Worm (Caenorhabditis elegans) whole organism, L4 larva: ENCODE measurements around the gene R148.4.

ENCODE experiments used
- T26A8.4 ChIP-seq: fragments of 200-800 bp; sonication (Bioruptor generic); IDR thresholded peaks from 2 replicates; pipeline ENCODE4 v1.3.6; 2022; ENCODE audit warnings: missing genetic modification characterization, missing compliant biosample characterization
- ZK546.5 ChIP-seq, 2 experiments: sonication (generic microtip); optimal IDR thresholded peaks; 2 replicates each; lab custom pipeline; 2017; ENCODE audit warnings: missing biosample characterization in 2 of 2, missing genetic modification characterization in 2 of 2
- aha-1 ChIP-seq: fragments of 150-350 bp; peaks from one replicate; lab custom pipeline; 2014; ENCODE audit warnings: missing biosample characterization, missing genetic modification characterization
- ama-1 ChIP-seq: fragments of 150-350 bp; optimal IDR thresholded peaks from 2 replicates; lab custom pipeline; 2014; ENCODE audit warnings: inconsistent platforms, mixed read lengths
- ceh-20 ChIP-seq: fragments of 200-800 bp; sonication (Bioruptor generic); IDR thresholded peaks from 2 replicates; pipeline ENCODE4 v1.3.6; 2022; ENCODE audit warnings: missing genetic modification reagents, missing genetic modification characterization, missing compliant biosample characterization
- ceh-32 ChIP-seq: sonication (generic microtip); optimal IDR thresholded peaks from 2 replicates; lab custom pipeline; 2016; ENCODE audit warnings: mild to moderate bottlenecking, missing genetic modification characterization, missing compliant biosample characterization; ENCODE audit not compliant: poor library complexity
- ceh-62 ChIP-seq: sonication (generic microtip); optimal IDR thresholded peaks from 2 replicates; lab custom pipeline; 2017; ENCODE audit warnings: missing biosample characterization, missing genetic modification characterization
- ces-1 ChIP-seq: fragments of 150-350 bp; sonication (generic microtip); optimal IDR thresholded peaks from 4 replicates; lab custom pipeline; 2014; ENCODE audit warnings: missing biosample characterization, missing genetic modification reagents, missing genetic modification characterization
- ctbp-1 ChIP-seq: fragments of 200-800 bp; sonication (Bioruptor generic); IDR thresholded peaks from 2 replicates; pipeline ENCODE4 v1.3.6; 2022; ENCODE audit warnings: missing genetic modification reagents, missing genetic modification characterization, missing compliant biosample characterization
- daf-16 ChIP-seq, 3 experiments: sonication (generic microtip); optimal IDR thresholded peaks; 2 replicates each; lab custom pipeline; 2016 to 2017; ENCODE audit warnings: missing genetic modification characterization in 3 of 3, missing genetic modification reagents in 3 of 3, mild to moderate bottlenecking in 2 of 3, missing compliant biosample characterization in 2 of 3, missing biosample characterization in 1 of 3, moderate library complexity in 1 of 3
- dmd-6 ChIP-seq: fragments of 200-800 bp; sonication (Bioruptor generic); IDR thresholded peaks from 2 replicates; pipeline ENCODE4 v1.3.6; 2022; ENCODE audit warnings: missing genetic modification reagents, missing genetic modification characterization, missing compliant biosample characterization
- dpl-1 ChIP-seq: fragments of 150-350 bp; optimal IDR thresholded peaks from 2 replicates; lab custom pipeline; 2014; ENCODE audit warnings: missing biosample characterization, missing genetic modification reagents, missing genetic modification characterization
- duxl-1 ChIP-seq: sonication (generic microtip); optimal IDR thresholded peaks from 2 replicates; lab custom pipeline; 2016; ENCODE audit warnings: mild to moderate bottlenecking, missing genetic modification characterization, moderate library complexity, missing compliant biosample characterization; ENCODE audit not compliant: poor library complexity
- dve-1 ChIP-seq: sonication (generic microtip); optimal IDR thresholded peaks from 2 replicates; lab custom pipeline; 2017; ENCODE audit warnings: antibody characterized with exemption, mild to moderate bottlenecking, missing genetic modification characterization, missing compliant biosample characterization; ENCODE audit not compliant: insufficient read depth
- egl-27 ChIP-seq: sonication (generic microtip); optimal IDR thresholded peaks from 3 replicates; lab custom pipeline; 2017; ENCODE audit warnings: missing biosample characterization, missing genetic modification reagents, missing genetic modification characterization
- gei-8 ChIP-seq: fragments of 200-800 bp; sonication (Bioruptor generic); optimal IDR thresholded peaks from 2 replicates; lab custom pipeline; 2018; ENCODE audit warnings: mild to moderate bottlenecking, missing genetic modification characterization, missing compliant biosample characterization
- lin-13 ChIP-seq: fragments of 150-350 bp; optimal IDR thresholded peaks from 2 replicates; lab custom pipeline; 2014; ENCODE audit warnings: missing biosample characterization, missing genetic modification reagents, missing genetic modification characterization
- lin-15B ChIP-seq: fragments of 150-350 bp; sonication (generic microtip); optimal IDR thresholded peaks from 3 replicates; lab custom pipeline; 2014; ENCODE audit warnings: missing biosample characterization, missing genetic modification characterization
- lin-39 ChIP-seq: fragments of 150-350 bp; optimal IDR thresholded peaks from 2 replicates; lab custom pipeline; 2014; ENCODE audit warnings: missing biosample characterization, missing genetic modification reagents, missing genetic modification characterization
- lir-3 ChIP-seq: sonication (generic microtip); optimal IDR thresholded peaks from 2 replicates; lab custom pipeline; 2016; ENCODE audit warnings: mild to moderate bottlenecking, missing genetic modification characterization, missing compliant biosample characterization
- madf-9 ChIP-seq: fragments of 200-800 bp; sonication (Bioruptor generic); conservative IDR thresholded peaks from 2 replicates; pipeline ENCODE4 v1.3.6; 2022; ENCODE audit warnings: missing genetic modification reagents, missing genetic modification characterization, missing compliant biosample characterization
- mdt-29 ChIP-seq: fragments of 200-800 bp; sonication (Bioruptor generic); IDR thresholded peaks from 2 replicates; pipeline ENCODE4 v1.3.6; 2022; ENCODE audit warnings: missing genetic modification reagents, missing genetic modification characterization, missing compliant biosample characterization
- mes-2 ChIP-seq: sonication (generic microtip); optimal IDR thresholded peaks from 2 replicates; lab custom pipeline; 2016; ENCODE audit warnings: missing genotype, mild to moderate bottlenecking, missing genetic modification characterization, missing compliant biosample characterization; ENCODE audit not compliant: poor library complexity, severe bottlenecking
- mxl-3 ChIP-seq: fragments of 200-800 bp; sonication (Bioruptor generic); optimal IDR thresholded peaks from 2 replicates; lab custom pipeline; 2018; ENCODE audit warnings: mild to moderate bottlenecking, missing genetic modification characterization, missing compliant biosample characterization
- nhr-102 ChIP-seq: sonication (generic microtip); optimal IDR thresholded peaks from 2 replicates; lab custom pipeline; 2016; ENCODE audit warnings: mild to moderate bottlenecking, missing genetic modification characterization, moderate library complexity, missing compliant biosample characterization
- nhr-11 ChIP-seq: fragments of 150-350 bp; optimal IDR thresholded peaks from 2 replicates; lab custom pipeline; 2014; ENCODE audit warnings: missing biosample characterization, missing genetic modification characterization
- nhr-28 ChIP-seq: fragments of 150-350 bp; optimal IDR thresholded peaks from 2 replicates; lab custom pipeline; 2014; ENCODE audit warnings: missing biosample characterization, missing genetic modification characterization
- set-16 ChIP-seq: fragments of 200-800 bp; sonication (Bioruptor generic); IDR thresholded peaks from 2 replicates; pipeline ENCODE4 v1.3.6; 2022; ENCODE audit warnings: missing genetic modification reagents, missing genetic modification characterization, missing compliant biosample characterization
- snpc-1.2 ChIP-seq: fragments of 200-800 bp; sonication (Bioruptor generic); IDR thresholded peaks from 2 replicates; pipeline ENCODE4 v1.3.6; 2022; ENCODE audit warnings: missing genetic modification reagents, missing genetic modification characterization, missing compliant biosample characterization
- spr-3 ChIP-seq: fragments of 200-800 bp; sonication (Bioruptor generic); optimal IDR thresholded peaks from 2 replicates; lab custom pipeline; 2018; ENCODE audit warnings: mild to moderate bottlenecking, missing genetic modification characterization, missing compliant biosample characterization
- unc-130 ChIP-seq: sonication (generic microtip); optimal IDR thresholded peaks from 2 replicates; lab custom pipeline; 2016; ENCODE audit warnings: missing genetic modification reagents, missing genetic modification characterization, missing compliant biosample characterization
- zip-2 ChIP-seq: fragments of 150-350 bp; optimal IDR thresholded peaks from 2 replicates; lab custom pipeline; 2014; ENCODE audit warnings: missing biosample characterization, missing genetic modification characterization
- ztf-11 ChIP-seq: fragments of 150-350 bp; optimal IDR thresholded peaks from 2 replicates; lab custom pipeline; 2014; ENCODE audit warnings: missing biosample characterization, missing genetic modification characterization

Gene R148.4

DNA sequence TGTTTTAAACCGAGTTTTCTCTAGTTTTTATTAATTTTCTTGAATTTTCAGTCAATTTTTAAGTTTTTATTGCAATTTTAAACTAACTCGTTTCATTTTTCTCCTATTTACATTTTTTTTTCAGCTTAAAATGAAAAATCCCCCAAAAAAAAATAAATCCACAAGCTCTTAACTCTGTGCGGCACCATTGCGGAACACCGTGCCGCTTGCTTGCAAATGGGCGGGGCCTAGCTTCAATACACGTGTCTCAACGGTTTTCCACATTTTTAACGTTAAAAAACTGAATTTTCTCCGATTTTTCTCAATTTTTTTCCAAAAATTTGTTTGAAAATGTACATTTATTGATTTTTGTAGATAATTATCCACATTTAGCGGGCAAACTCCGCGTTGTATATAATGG is 3.6 kb downstream of the R148.4 start, which contains the start of gene R148.3 (continued):
- TF ChIP-seq duxl-1 (tag; lab: Kevin White, UChicago) (peak; percentile 42), T26A8.4 (GFP tag; lab: Robert Waterston, UW) (no peak), mes-2 (tag; lab: Kevin White, UChicago) (peak; percentile 88), ama-1 (lab: Kevin White, UChicago) (no peak), nhr-11 (tag; lab: Kevin White, UChicago) (no peak), aha-1 (tag; lab: Kevin White, UChicago) (peak; percentile 84), mxl-3 (GFP tag; lab: Kevin White, UChicago) (peak; percentile 92), lin-39 (tag; lab: Kevin White, UChicago) (no peak)

DNA sequence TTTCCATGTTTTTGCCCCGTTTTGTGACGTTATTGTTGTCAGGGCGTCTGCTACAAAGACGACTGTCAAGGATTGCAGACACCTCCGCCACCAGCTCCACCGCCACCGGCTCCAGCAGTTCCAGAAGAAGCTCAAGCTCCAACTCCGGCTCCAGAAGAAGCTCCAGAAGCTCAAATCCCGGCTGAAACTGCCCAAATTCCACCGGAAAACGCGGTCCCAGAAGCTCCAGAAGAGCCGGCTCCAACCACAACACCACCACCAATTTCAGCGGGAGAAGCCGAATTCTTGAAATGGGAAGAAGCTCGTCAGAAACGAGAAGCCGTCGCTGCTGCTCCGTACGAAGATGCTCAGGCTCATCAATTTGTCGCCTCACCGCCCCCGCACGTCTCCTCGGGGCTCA is 5.4 kb downstream of the R148.4 start:
- TF ChIP-seq ctbp-1 (no peak), dve-1 (no peak), dpl-1 (no peak), lin-15B (no peak), ces-1 (no peak), set-16 (peak; percentile 90)

DNA sequence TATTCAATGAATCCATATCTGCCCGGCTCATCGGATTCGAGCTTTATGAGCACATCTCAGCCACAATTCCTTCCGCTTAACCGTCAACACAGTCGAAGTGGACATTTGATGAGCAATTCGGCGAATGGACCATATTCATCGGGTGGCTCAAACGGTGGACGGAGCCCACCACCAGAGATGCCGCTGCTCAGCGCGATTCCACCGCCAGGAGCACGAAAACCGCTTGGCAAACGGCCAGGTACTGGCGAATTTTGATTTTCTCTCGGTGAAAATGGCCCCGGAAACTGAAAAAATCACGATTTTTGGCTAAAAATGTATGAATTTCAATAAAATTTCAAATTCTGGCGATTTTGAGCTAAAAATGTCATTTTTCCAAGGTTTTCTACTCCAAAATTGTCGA is 8.5 kb downstream of the R148.4 start:
- TF ChIP-seq gei-8 (GFP tag; lab: Kevin White, UChicago), result no peak
- TF ChIP-seq set-16, result peak; percentile 61

DNA sequence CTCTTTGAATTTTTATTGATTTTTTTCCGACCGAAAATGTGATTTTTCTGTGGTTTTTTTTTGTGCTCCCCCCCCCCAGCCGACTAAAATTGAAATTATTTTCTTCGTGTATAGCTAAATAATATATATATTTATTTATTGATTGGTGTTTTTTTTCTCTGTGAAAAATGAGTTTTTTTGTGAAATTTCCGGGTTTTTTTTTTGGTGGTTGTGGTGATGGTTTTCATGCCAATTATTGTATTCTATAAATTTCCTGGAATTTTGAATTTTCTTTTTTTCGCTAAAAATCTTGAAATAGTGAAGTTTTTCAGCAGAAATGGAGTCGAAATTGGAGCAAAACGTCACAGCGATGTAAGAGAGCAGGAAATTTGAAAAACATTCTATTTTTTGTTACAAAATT is 12.0 kb downstream of the R148.4 start, which contains the start of gene lmtr-5:
lmtr-5 (plus strand) TSS at position 301 of the 400 bp plus-strand sequence.
- no peak for TF ChIP-seq ceh-20 (GFP tag; lab: Robert Waterston, UW)
- no peak for TF ChIP-seq ctbp-1
- TF ChIP-seq ztf-11 (tag; lab: Kevin White, UChicago), result no peak
- TF ChIP-seq madf-9 (GFP tag; lab: Robert Waterston, UW), result no peak
- no peak for TF ChIP-seq ceh-32 (tag; lab: Kevin White, UChicago)
- TF ChIP-seq, all 104 proteins: peak for 0

DNA sequence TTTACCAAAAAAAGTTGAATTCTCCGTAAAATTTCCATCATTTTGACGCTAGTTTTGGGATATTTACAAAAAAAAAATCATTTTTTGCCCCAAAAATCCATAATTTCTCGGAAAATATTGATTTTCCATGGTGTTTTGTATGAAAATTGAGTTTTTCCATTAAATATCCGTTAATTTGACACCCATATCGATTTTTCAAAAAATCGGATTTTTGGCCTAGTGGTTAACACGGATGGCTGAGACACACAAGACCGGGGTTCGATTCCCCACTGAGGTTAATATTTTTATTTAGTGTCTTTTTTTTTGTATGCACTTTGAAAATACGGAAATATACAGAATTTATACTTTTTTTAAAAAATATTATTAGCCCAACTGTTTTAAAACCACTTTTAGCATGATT is 13.8 kb downstream of the R148.4 start:
- TF ChIP-seq zip-2 (tag; lab: Kevin White, UChicago) (no peak), spr-3 (GFP tag; lab: Kevin White, UChicago) (no peak), nhr-102 (tag; lab: Kevin White, UChicago) (no peak), dmd-6 (GFP tag; lab: Robert Waterston, UW) (no peak), ceh-62 (tag; lab: Kevin White, UChicago) (no peak), daf-16 (GFP tag; optimal IDR thresholded peaks at IDR 0.05; lab: Kevin White, UChicago) (no peak), daf-16 (tag; optimal IDR thresholded peaks at IDR 0.05; lab: Kevin White, UChicago) (no peak), nhr-28 (no peak), mxl-3 (GFP tag; lab: Kevin White, UChicago) (no peak)
- TF ChIP-seq, all 104 proteins: peak for 0

DNA sequence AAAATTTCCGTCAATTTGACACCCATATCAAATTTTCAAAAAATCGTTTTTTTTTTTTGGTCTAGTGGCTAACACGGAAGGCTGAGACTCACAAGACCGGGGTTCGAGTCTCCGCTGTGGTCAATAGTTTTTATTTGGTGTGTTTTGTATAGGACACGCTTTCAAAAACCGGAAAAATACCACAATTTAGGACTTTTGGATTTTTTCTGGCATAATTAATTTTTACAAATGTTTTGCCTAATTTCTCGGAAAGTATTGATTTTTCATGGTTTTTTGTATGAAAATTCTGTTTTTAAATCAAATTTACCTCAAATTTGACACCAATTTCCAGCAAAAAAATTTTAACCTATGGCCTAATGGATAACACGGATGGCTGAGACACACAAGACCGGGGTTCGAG is 14.6 kb downstream of the R148.4 start, which contains the start of gene mks-1:
mks-1 (plus strand) TSS at position 301 of the 400 bp plus-strand sequence.
- TF ChIP-seq lin-13 (GFP tag; lab: Kevin White, UChicago) (no peak), lin-15B (no peak), lir-3 (tag; lab: Kevin White, UChicago) (no peak), snpc-1.2 (GFP tag; lab: Robert Waterston, UW) (no peak), egl-27 (tag; lab: Kevin White, UChicago) (no peak), mdt-29 (GFP tag; lab: Robert Waterston, UW) (no peak), unc-130 (no peak), nhr-102 (tag; lab: Kevin White, UChicago) (no peak), daf-16 (GFP tag; optimal IDR thresholded peaks at IDR 0.05; lab: Kevin White, UChicago) (no peak), daf-16 (tag; optimal IDR thresholded peaks at IDR 0.05; lab: Kevin White, UChicago) (no peak), ZK546.5 (tag; optimal IDR thresholded peaks at IDR 0.05; lab: Kevin White, UChicago) (no peak), ztf-11 (tag; lab: Kevin White, UChicago) (no peak)
